Fruit fly (Drosophila melanogaster) whole organism, embryonic: ENCODE results near the gene Rsph3.

ENCODE experiments used
- Ada2b ChIP-seq: fragments of 200-800 bp; sonication (Bioruptor generic); IDR thresholded peaks from 2 replicates; pipeline ENCODE4 v1.3.6; 2022; ENCODE audit warnings: missing biosample characterization, missing genetic modification characterization
- Antp ChIP-seq: fragments of 200-800 bp; sonication (Bioruptor generic); optimal IDR thresholded peaks from 3 replicates; lab custom pipeline; 2016; ENCODE audit warnings: missing biosample characterization, missing genetic modification characterization
- Awh ChIP-seq: fragments of 200-800 bp; sonication (Bioruptor generic); IDR thresholded peaks from 2 replicates; pipeline ENCODE4, ENCODE4 v1.3.6; 2022; ENCODE audit warnings: missing biosample characterization, missing genetic modification characterization
- B-H2 ChIP-seq: fragments of 200-800 bp; sonication (Bioruptor generic); optimal IDR thresholded peaks from 2 replicates; lab custom pipeline; 2018; ENCODE audit warnings: missing biosample characterization, mild to moderate bottlenecking, missing genetic modification characterization
- CG10267 ChIP-seq: fragments of 200-800 bp; sonication (Bioruptor generic); optimal IDR thresholded peaks from 2 replicates; lab custom pipeline; 2018; ENCODE audit warnings: missing biosample characterization, mild to moderate bottlenecking, missing genetic modification characterization, moderate library complexity
- CG10462 ChIP-seq: fragments of 200-800 bp; sonication (Bioruptor generic); optimal IDR thresholded peaks from 2 replicates; lab custom pipeline; 2016; ENCODE audit warnings: missing biosample characterization, missing genetic modification characterization
- CG10654 ChIP-seq: fragments of 200-800 bp; sonication (Bioruptor generic); optimal IDR thresholded peaks from 2 replicates; lab custom pipeline; 2016; ENCODE audit warnings: missing biosample characterization, missing genetic modification characterization
- CG10959 ChIP-seq: fragments of 200-800 bp; sonication (Bioruptor generic); IDR thresholded peaks from 2 replicates; pipeline ENCODE4 v1.3.6; 2022; ENCODE audit warnings: missing biosample characterization, missing genetic modification characterization
- CG12659 ChIP-seq: fragments of 200-800 bp; sonication (Bioruptor generic); optimal IDR thresholded peaks from 3 replicates; lab custom pipeline; 2017; ENCODE audit warnings: mild to moderate bottlenecking, missing biosample characterization, missing genetic modification reagents, missing genetic modification characterization
- CG12744 ChIP-seq: fragments of 200-800 bp; sonication (Bioruptor generic); optimal IDR thresholded peaks from 2 replicates; lab custom pipeline; 2016; ENCODE audit warnings: missing biosample characterization, missing genetic modification characterization
- CG12942 ChIP-seq: fragments of 200-800 bp; sonication (Bioruptor generic); optimal IDR thresholded peaks from 3 replicates; lab custom pipeline; 2016; ENCODE audit warnings: missing biosample characterization, missing genetic modification characterization
- CG17359 ChIP-seq: fragments of 200-800 bp; sonication (Bioruptor generic); optimal IDR thresholded peaks from 3 replicates; lab custom pipeline; 2018; ENCODE audit warnings: missing biosample characterization, mild to moderate bottlenecking, missing genetic modification characterization, moderate library complexity
- CG30020 ChIP-seq: fragments of 200-800 bp; optimal IDR thresholded peaks from 2 replicates; lab custom pipeline; 2019; ENCODE audit warnings: missing biosample characterization, mild to moderate bottlenecking, missing genetic modification characterization, moderate library complexity
- CG32767 ChIP-seq: fragments of 200-800 bp; sonication (Bioruptor generic); IDR thresholded peaks from 2 replicates; pipeline ENCODE4 v1.3.6; 2022; ENCODE audit warnings: missing biosample characterization, missing genetic modification characterization
- CG33557 ChIP-seq: fragments of 200-800 bp; sonication (Bioruptor generic); optimal IDR thresholded peaks from 2 replicates; lab custom pipeline; 2019; ENCODE audit warnings: missing biosample characterization, mild to moderate bottlenecking, missing genetic modification characterization, moderate library complexity
- CG6813 ChIP-seq: fragments of 200-800 bp; sonication (Bioruptor generic); optimal IDR thresholded peaks from 2 replicates; lab custom pipeline; 2017; ENCODE audit warnings: missing biosample characterization, missing genetic modification characterization, mild to moderate bottlenecking, moderate library complexity, missing genetic modification reagents
- CG9437 ChIP-seq: fragments of 200-800 bp; sonication (Bioruptor generic); optimal IDR thresholded peaks from 2 replicates; lab custom pipeline; 2018; ENCODE audit warnings: missing biosample characterization, mild to moderate bottlenecking, missing genetic modification characterization
- CG9727 ChIP-seq: fragments of 200-800 bp; sonication (Bioruptor generic); optimal IDR thresholded peaks from 3 replicates; lab custom pipeline; 2017; ENCODE audit warnings: missing biosample characterization, mild to moderate bottlenecking, missing genetic modification characterization
- CG9876 ChIP-seq: fragments of 200-800 bp; sonication (Bioruptor generic); optimal IDR thresholded peaks from 2 replicates; lab custom pipeline; 2016; ENCODE audit warnings: missing biosample characterization, missing genetic modification characterization
- Chrac-16 ChIP-seq: fragments of 200-800 bp; sonication (Bioruptor generic); optimal IDR thresholded peaks from 3 replicates; lab custom pipeline; 2016; ENCODE audit warnings: missing biosample characterization, missing genetic modification characterization
- CoRest ChIP-seq: fragments of 200-800 bp; sonication (Bioruptor generic); optimal IDR thresholded peaks from 3 replicates; lab custom pipeline; 2018; ENCODE audit warnings: missing biosample characterization, mild to moderate bottlenecking, missing genetic modification characterization, moderate library complexity
- D ChIP-seq, 2 experiments: fragments of 200-800 bp in 1 of 2; fragments of >200 bp in 1 of 2; sonication (Bioruptor generic) in 1 of 2; optimal IDR thresholded peaks; 2 replicates in 1 of 2; 3 replicates in 1 of 2; lab custom pipeline; 2017; ENCODE audit warnings: mild to moderate bottlenecking in 1 of 2, missing biosample characterization in 1 of 2, missing genetic modification characterization in 1 of 2, missing genetic modification reagents in 1 of 2
- ERR ChIP-seq: fragments of 200-800 bp; sonication (Bioruptor generic); optimal IDR thresholded peaks from 2 replicates; lab custom pipeline; 2016; ENCODE audit warnings: missing biosample characterization, missing genetic modification characterization
- Fer3 ChIP-seq: fragments of 200-800 bp; sonication (Bioruptor generic); optimal IDR thresholded peaks from 2 replicates; lab custom pipeline; 2018; ENCODE audit warnings: missing biosample characterization, mild to moderate bottlenecking, missing genetic modification characterization, moderate library complexity
- HLH54F ChIP-seq: fragments of 200-800 bp; sonication (Bioruptor generic); optimal IDR thresholded peaks from 3 replicates; lab custom pipeline; 2016; ENCODE audit warnings: missing biosample characterization, missing genetic modification characterization
- HLHmδ ChIP-seq: fragments of 200-800 bp; sonication (Bioruptor generic); optimal IDR thresholded peaks from 2 replicates; lab custom pipeline; 2018; ENCODE audit warnings: missing biosample characterization, mild to moderate bottlenecking, missing genetic modification characterization, moderate library complexity
- Lpt ChIP-seq: fragments of >200 bp; optimal IDR thresholded peaks from 2 replicates; lab custom pipeline; 2018; ENCODE audit warnings: missing biosample characterization, missing genetic modification characterization
- Meics ChIP-seq: fragments of 200-800 bp; sonication (Bioruptor generic); optimal IDR thresholded peaks from 2 replicates; lab custom pipeline; 2017; ENCODE audit warnings: missing biosample characterization, mild to moderate bottlenecking, missing genetic modification characterization
- Neu2 ChIP-seq: fragments of 200-800 bp; sonication (Bioruptor generic); optimal IDR thresholded peaks from 3 replicates; lab custom pipeline; 2016; ENCODE audit warnings: missing biosample characterization, missing genetic modification characterization, borderline replicate concordance
- NfI ChIP-seq: fragments of 200-800 bp; sonication (Bioruptor generic); optimal IDR thresholded peaks from 3 replicates; lab custom pipeline; 2018; ENCODE audit warnings: missing biosample characterization, mild to moderate bottlenecking, missing genetic modification characterization, moderate library complexity
- Ravus ChIP-seq: fragments of 200-800 bp; sonication (Bioruptor generic); IDR thresholded peaks from 2 replicates; pipeline ENCODE4 v1.3.6; 2022; ENCODE audit warnings: missing biosample characterization, missing genetic modification characterization
- Vsx1 ChIP-seq: fragments of 200-800 bp; sonication (Bioruptor generic); optimal IDR thresholded peaks from 2 replicates; lab custom pipeline; 2017; ENCODE audit warnings: missing biosample characterization, mild to moderate bottlenecking, missing genetic modification characterization, missing genetic modification reagents
- ara ChIP-seq: fragments of 200-800 bp; sonication (Bioruptor generic); IDR thresholded peaks from 2 replicates; pipeline ENCODE4 v1.3.6; 2022; ENCODE audit warnings: missing biosample characterization, missing genetic modification characterization
- ato ChIP-seq: fragments of 200-800 bp; sonication (Bioruptor generic); IDR thresholded peaks from 2 replicates; pipeline ENCODE4 v1.3.6; 2022; ENCODE audit warnings: missing biosample characterization, missing genetic modification characterization; ENCODE audit not compliant: partially characterized antibody
- bcd ChIP-seq: fragments of 200-800 bp; sonication (Bioruptor generic); optimal IDR thresholded peaks from 2 replicates; lab custom pipeline; 2017; ENCODE audit warnings: missing biosample characterization, mild to moderate bottlenecking, missing genetic modification characterization
- br ChIP-seq: fragments of >200 bp; optimal IDR thresholded peaks from 2 replicates; lab custom pipeline; 2017
- cad ChIP-seq: fragments of >200 bp; optimal IDR thresholded peaks from 2 replicates; lab custom pipeline; 2017; ENCODE audit warnings: missing biosample characterization, missing genetic modification characterization
- caup ChIP-seq: fragments of 200-800 bp; sonication (Bioruptor generic); optimal IDR thresholded peaks from 3 replicates; lab custom pipeline; 2017; ENCODE audit warnings: missing biosample characterization, mild to moderate bottlenecking, missing genetic modification characterization, moderate library complexity; ENCODE audit not compliant: severe bottlenecking
- dimm ChIP-seq: fragments of 200-800 bp; sonication (Bioruptor generic); IDR thresholded peaks from 2 replicates; pipeline ENCODE4 v1.3.6; 2022; ENCODE audit warnings: missing biosample characterization, missing genetic modification characterization
- dpn ChIP-seq, 2 experiments: fragments of 200-800 bp; sonication (Bioruptor generic); optimal IDR thresholded peaks; 3 replicates each; lab custom pipeline; 2016; ENCODE audit warnings: missing biosample characterization in 2 of 2, missing genetic modification characterization in 2 of 2
- en ChIP-seq: fragments of 200-800 bp; sonication (Bioruptor generic); optimal IDR thresholded peaks from 2 replicates; lab custom pipeline; 2016; ENCODE audit warnings: missing biosample characterization, missing genetic modification characterization
- fd64A ChIP-seq: fragments of 200-800 bp; sonication (Bioruptor generic); optimal IDR thresholded peaks from 3 replicates; lab custom pipeline; 2018; ENCODE audit warnings: missing biosample characterization, mild to moderate bottlenecking, missing genetic modification characterization
- gcm ChIP-seq: fragments of 200-800 bp; sonication (Bioruptor generic); optimal IDR thresholded peaks from 2 replicates; lab custom pipeline; 2019; ENCODE audit warnings: missing biosample characterization, mild to moderate bottlenecking, missing genetic modification characterization, moderate library complexity
- gsb-n ChIP-seq: fragments of 200-800 bp; sonication (Bioruptor generic); optimal IDR thresholded peaks from 3 replicates; lab custom pipeline; 2018; ENCODE audit warnings: missing biosample characterization, mild to moderate bottlenecking, missing genetic modification characterization
- lola ChIP-seq, 3 experiments: fragments of >200 bp in 2 of 3; fragments of 200-800 bp in 1 of 3; sonication (Bioruptor generic) in 1 of 3; optimal IDR thresholded peaks; 2 replicates each; lab custom pipeline; 2017 to 2019; ENCODE audit warnings: missing biosample characterization in 3 of 3, missing genetic modification characterization in 3 of 3, mild to moderate bottlenecking in 1 of 3, moderate library complexity in 1 of 3
- pan ChIP-seq, 4 experiments: fragments of >200 bp in 3 of 4; fragments of 200-800 bp in 1 of 4; sonication (Bioruptor generic) in 1 of 4; optimal IDR thresholded peaks in 3 of 4; IDR thresholded peaks in 1 of 4; 2 replicates each; pipeline versions ENCODE4 v1.3.6 to Lab custom; 2017 to 2022; ENCODE audit warnings: missing biosample characterization in 2 of 4, missing genetic modification characterization in 2 of 4, mixed read lengths in 1 of 4
- sens ChIP-seq: fragments of 200-800 bp; sonication (Bioruptor generic); peaks from one replicate; lab custom pipeline; 2016; ENCODE audit warnings: missing biosample characterization, missing genetic modification characterization
- stwl ChIP-seq: fragments of 200-800 bp; sonication (Bioruptor generic); optimal IDR thresholded peaks from 3 replicates; lab custom pipeline; 2018; ENCODE audit warnings: missing biosample characterization, mild to moderate bottlenecking, missing genetic modification characterization, moderate library complexity

The Rsph3 gene

dm6 chr3L:6708995-6709606 lies 53.9 kb downstream of the Rsph3 start (continued):
- TF ChIP-seq en (GFP tag; lab: Kevin White, UChicago) (peak; percentile 81), pan (optimal IDR thresholded peaks at IDR 0.05; lab: Kevin White, UChicago) (no peak), pan (GFP tag; optimal IDR thresholded peaks at IDR 0.05 in 1 of 2, IDR thresholded peaks at IDR 0.05 in 1 of 2) (peak in 1 of 2 experiments; percentile 94), br (lab: Kevin White, UChicago) (no peak), Lpt (GFP tag; lab: Kevin White, UChicago) (no peak), ERR (peak; percentile 22), CG17359 (tag; lab: Kevin White, UChicago) (peak; percentile 90), Vsx1 (GFP tag; lab: Kevin White, UChicago) (peak; percentile 93), CG33557 (GFP tag; lab: Kevin White, UChicago) (peak; percentile 8), D (optimal IDR thresholded peaks at IDR 0.05; lab: Kevin White, UChicago) (no peak), D (GFP tag; optimal IDR thresholded peaks at IDR 0.05; lab: Kevin White, UChicago) (peak; percentile 35), Chrac-16 (GFP tag; lab: Kevin White, UChicago) (peak; percentile 23), CG12659 (GFP tag; lab: Kevin White, UChicago) (peak; percentile 88), HLHmδ (GFP tag; lab: Kevin White, UChicago) (no peak), CG10267 (tag; lab: Kevin White, UChicago) (peak; percentile 41), sens (GFP tag; lab: Kevin White, UChicago) (peak; percentile 93), CG9876 (GFP tag; lab: Kevin White, UChicago) (peak; percentile 62), CG10462 (peak; percentile 39), bcd (GFP tag; lab: Kevin White, UChicago) (peak; percentile 93), CG6813 (GFP tag; lab: Kevin White, UChicago) (peak; percentile 89), Awh (GFP tag; lab: Robert Waterston, UW) (peak; percentile 85), Ravus (GFP tag; lab: Robert Waterston, UW) (no peak; the same call in 1 of the 2 replicates), fd64A (GFP tag; lab: Kevin White, UChicago) (peak; percentile 44), caup (GFP tag; lab: Kevin White, UChicago) (peak; percentile 98), Antp (GFP tag; lab: Kevin White, UChicago) (peak; percentile 83), CG10654 (GFP tag; lab: Kevin White, UChicago) (peak; percentile 92), Meics (GFP tag; lab: Kevin White, UChicago) (peak; percentile 94), CoRest (tag; lab: Kevin White, UChicago) (peak; percentile 64), CG10959 (no peak), Neu2 (GFP tag; lab: Kevin White, UChicago) (no peak), Fer3 (peak; percentile 94), stwl (tag; lab: Kevin White, UChicago) (peak; percentile 61), dpn (GFP tag; optimal IDR thresholded peaks at IDR 0.05; lab: Kevin White, UChicago) (peak; percentile 65 to 79), NfI (peak; percentile 96), HLH54F (GFP tag; lab: Kevin White, UChicago) (peak; percentile 60), CG12942 (GFP tag; lab: Kevin White, UChicago) (peak; percentile 61), gcm (peak; percentile 71), CG12744 (GFP tag; lab: Kevin White, UChicago) (peak; percentile 81), B-H2 (peak; percentile 93), ara (GFP tag; lab: Robert Waterston, UW) (peak; percentile 53; the same call in 1 of the 2 replicates), CG9437 (peak; percentile 71), CG9727 (GFP tag; lab: Kevin White, UChicago) (peak; percentile 78), dimm (GFP tag; lab: Robert Waterston, UW) (peak; percentile 33; the same call in 1 of the 2 replicates), cad (GFP tag; lab: Kevin White, UChicago) (no peak), ato (GFP tag; lab: Robert Waterston, UW) (no peak), CG30020 (tag; lab: Kevin White, UChicago) (no peak), Ada2b (peak; percentile 72; the same call in 1 of the 2 replicates), gsb-n (tag; lab: Kevin White, UChicago) (peak; percentile 70), CG32767 (no peak), lola (GFP tag; optimal IDR thresholded peaks at IDR 0.05; lab: Kevin White, UChicago) (no peak)
